Worm (Caenorhabditis elegans) whole organism, mixed stage, embryonic: Measurements from ENCODE around the gene T11F9.21.

Experiments used
- drap-1 ChIP-seq: fragments of 200-800 bp; sonication (Bioruptor generic); optimal IDR thresholded peaks from 3 replicates; lab custom pipeline; 2018; ENCODE audit warnings: mild to moderate bottlenecking, missing genetic modification characterization, missing compliant biosample characterization
- lsy-2 ChIP-seq: fragments of 150-350 bp; optimal IDR thresholded peaks from 2 replicates; lab custom pipeline; 2014; ENCODE audit warnings: missing biosample characterization, missing genetic modification characterization
- nhr-12 ChIP-seq: fragments of 150-350 bp; optimal IDR thresholded peaks from 2 replicates; lab custom pipeline; 2014; ENCODE audit warnings: missing biosample characterization, missing genetic modification characterization
- nhr-237 ChIP-seq: fragments of 150-350 bp; optimal IDR thresholded peaks from 2 replicates; lab custom pipeline; 2014; ENCODE audit warnings: missing biosample characterization, missing genetic modification characterization
- nhr-28 ChIP-seq: fragments of 150-350 bp; optimal IDR thresholded peaks from 2 replicates; lab custom pipeline; 2014; ENCODE audit warnings: missing biosample characterization, missing genetic modification characterization
- nhr-76 ChIP-seq: sonication (generic microtip); optimal IDR thresholded peaks from 2 replicates; lab custom pipeline; 2017; ENCODE audit warnings: missing biosample characterization, missing genetic modification characterization
- snpc-4 ChIP-seq: fragments of 150-350 bp; optimal IDR thresholded peaks from 2 replicates; lab custom pipeline; 2014; ENCODE audit warnings: missing biosample characterization, missing genetic modification characterization
- unc-62 ChIP-seq: fragments of 150-350 bp; optimal IDR thresholded peaks from 2 replicates; lab custom pipeline; 2014; ENCODE audit warnings: missing biosample characterization, missing genetic modification reagents, missing genetic modification characterization
- ztf-11 ChIP-seq: fragments of 150-350 bp; optimal IDR thresholded peaks from 2 replicates; lab custom pipeline; 2014; ENCODE audit warnings: missing biosample characterization, missing genetic modification characterization

DNA sequence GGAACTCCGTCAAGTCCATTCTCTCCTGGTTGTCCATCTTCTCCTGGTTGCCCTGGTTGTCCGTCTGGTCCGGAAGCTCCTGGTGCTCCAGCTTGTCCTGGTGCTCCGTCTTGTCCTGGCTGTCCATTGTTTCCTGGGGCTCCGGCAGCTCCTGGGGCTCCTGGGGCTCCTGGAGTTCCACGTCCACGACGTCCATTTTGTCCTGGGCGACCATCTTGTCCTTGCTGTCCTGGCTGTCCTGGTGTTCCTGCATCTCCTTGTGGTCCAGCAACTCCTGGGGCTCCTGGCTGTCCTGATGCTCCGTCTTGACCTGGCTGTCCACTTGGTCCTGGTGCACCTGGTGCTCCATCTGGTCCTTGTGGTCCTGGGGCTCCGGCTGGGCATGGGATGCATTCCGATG is 43.2 kb upstream of the T11F9.21 start:
- TF ChIP-seq nhr-76 (tag; lab: Kevin White, UChicago) (no peak), nhr-28 (tag; lab: Kevin White, UChicago) (no peak), drap-1 (no peak), snpc-4 (tag; lab: Kevin White, UChicago) (no peak), ztf-11 (tag; lab: Kevin White, UChicago) (no peak), nhr-12 (tag; lab: Kevin White, UChicago) (no peak), lsy-2 (tag; lab: Kevin White, UChicago) (no peak), unc-62 (GFP tag; lab: Kevin White, UChicago) (no peak), nhr-237 (tag; lab: Kevin White, UChicago) (no peak)
